Worm (Caenorhabditis elegans): ENCODE data around the gene daf-15.

ce11 chrIV:9408004-9408403, 22.0 kb downstream of the daf-15 start, which contains the start of gene F56D5.5:
- TF ChIP-seq nhr-77 (tag; optimal IDR thresholded peaks at IDR 0.05), result no peak
- no peak for TF ChIP-seq skn-1 (tag; optimal IDR thresholded peaks at IDR 0.05)

Data from whole organism, L2 larva.